Worm (Caenorhabditis elegans) whole organism, midembryonic: Measurements from ENCODE around the gene gtf-2H5.

Experiments used
- med-1 ChIP-seq: sonication (generic microtip); optimal IDR thresholded peaks from 2 replicates; lab custom pipeline; 2017; ENCODE audit warnings: missing genetic modification characterization, mild to moderate bottlenecking, missing compliant biosample characterization, antibody characterized with exemption, missing genetic modification reagents; ENCODE audit not compliant: insufficient read depth
- ref-1 ChIP-seq: fragments of 200-800 bp; sonication (Bioruptor generic); conservative IDR thresholded peaks from 2 replicates; pipeline ENCODE4 v1.3.6; 2022; ENCODE audit warnings: missing genetic modification reagents, missing genetic modification characterization, missing compliant biosample characterization
- tab-1 ChIP-seq: fragments of 200-800 bp; sonication (Bioruptor generic); IDR thresholded peaks from 2 replicates; pipeline ENCODE4 v1.3.6; 2022; ENCODE audit warnings: missing genetic modification characterization, missing compliant biosample characterization

DNA sequence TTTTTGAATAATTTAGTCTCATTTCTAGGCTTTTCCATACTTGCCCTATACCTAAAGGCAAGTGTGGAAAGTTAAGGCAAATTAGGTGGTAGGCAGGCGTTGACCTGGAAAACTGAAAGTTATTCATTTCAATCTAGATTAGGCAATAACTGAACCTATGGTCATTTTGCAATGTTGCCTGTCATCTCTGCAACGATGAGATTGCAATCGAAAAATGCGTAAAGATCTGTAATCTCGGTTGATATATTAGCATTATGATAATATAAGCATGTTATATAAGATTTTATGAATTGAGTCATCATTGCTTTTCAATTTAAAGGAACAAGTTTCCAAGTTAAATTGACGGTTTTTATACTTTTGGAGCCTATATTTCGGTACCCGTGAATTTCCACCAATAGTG, 29.7 kb downstream of the gtf-2H5 start:
- no peak for TF ChIP-seq ref-1
- no peak for TF ChIP-seq tab-1 (GFP tag; lab: Robert Waterston, UW)
- no peak for TF ChIP-seq med-1
